Fruit fly (Drosophila melanogaster) whole organism, prepupa: ENCODE results near the gene chinmo.

Source experiments
- Blimp-1 ChIP-seq: fragments of 200-800 bp; sonication (Bioruptor generic); optimal IDR thresholded peaks from 3 replicates; lab custom pipeline; 2017; ENCODE audit warnings: missing biosample characterization, missing genetic modification characterization, mild to moderate bottlenecking, moderate library complexity, missing genetic modification reagents
- CG10631 ChIP-seq: fragments of 200-800 bp; sonication (Bioruptor generic); optimal IDR thresholded peaks from 2 replicates; lab custom pipeline; 2016; ENCODE audit warnings: missing biosample characterization, missing genetic modification characterization
- CG11294 ChIP-seq: fragments of 200-800 bp; sonication (Bioruptor generic); IDR thresholded peaks from 2 replicates; pipeline ENCODE4 v1.3.6; 2022; ENCODE audit warnings: missing biosample characterization, missing genetic modification characterization
- CG11762 ChIP-seq: fragments of 200-800 bp; sonication (Bioruptor generic); optimal IDR thresholded peaks from 3 replicates; lab custom pipeline; 2016; ENCODE audit warnings: missing biosample characterization, missing genetic modification characterization; ENCODE audit not compliant: insufficient read depth
- CG11902 ChIP-seq: fragments of 200-800 bp; sonication (Bioruptor generic); optimal IDR thresholded peaks from 3 replicates; lab custom pipeline; 2016; ENCODE audit warnings: missing biosample characterization, missing genetic modification characterization
- CG15336 ChIP-seq: fragments of 200-800 bp; sonication (Bioruptor generic); IDR thresholded peaks from 2 replicates; pipeline ENCODE4 v1.3.6; 2022; ENCODE audit warnings: missing biosample characterization, missing genetic modification characterization
- CG1621 ChIP-seq: fragments of 200-800 bp; sonication (Bioruptor generic); optimal IDR thresholded peaks from 3 replicates; lab custom pipeline; 2018; ENCODE audit warnings: missing biosample characterization, mild to moderate bottlenecking, missing genetic modification characterization
- CG16779 ChIP-seq: fragments of 200-800 bp; sonication (Bioruptor generic); optimal IDR thresholded peaks from 3 replicates; lab custom pipeline; 2017; ENCODE audit warnings: missing biosample characterization, mild to moderate bottlenecking, missing genetic modification characterization
- CG3032 ChIP-seq: fragments of 200-800 bp; optimal IDR thresholded peaks from 2 replicates; lab custom pipeline; 2019; ENCODE audit warnings: missing biosample characterization, mild to moderate bottlenecking, missing genetic modification characterization, moderate library complexity
- CG34406 ChIP-seq: fragments of 200-800 bp; sonication (Bioruptor generic); optimal IDR thresholded peaks from 3 replicates; lab custom pipeline; 2016; ENCODE audit warnings: missing biosample characterization, missing genetic modification characterization
- CG3919 ChIP-seq: fragments of 200-800 bp; sonication (Bioruptor generic); optimal IDR thresholded peaks from 3 replicates; lab custom pipeline; 2016; ENCODE audit warnings: missing biosample characterization, missing genetic modification characterization
- CG4318 ChIP-seq: fragments of 200-800 bp; sonication (Bioruptor generic); optimal IDR thresholded peaks from 3 replicates; lab custom pipeline; 2017; ENCODE audit warnings: missing biosample characterization, mild to moderate bottlenecking, missing genetic modification characterization
- CG6163 ChIP-seq: fragments of 200-800 bp; sonication (Bioruptor generic); IDR thresholded peaks from 3 replicates; pipeline ENCODE4 v1.3.6; 2022; ENCODE audit warnings: missing biosample characterization, missing genetic modification characterization
- CG6792 ChIP-seq: fragments of 200-800 bp; sonication (Bioruptor generic); optimal IDR thresholded peaks from 3 replicates; lab custom pipeline; 2016; ENCODE audit warnings: missing biosample characterization, missing genetic modification characterization
- CG6808 ChIP-seq: fragments of 200-800 bp; sonication (Bioruptor generic); optimal IDR thresholded peaks from 3 replicates; lab custom pipeline; 2017; ENCODE audit warnings: missing biosample characterization, missing genetic modification characterization, mild to moderate bottlenecking, moderate library complexity, missing genetic modification reagents
- CG7368 ChIP-seq: fragments of 200-800 bp; sonication (Bioruptor generic); optimal IDR thresholded peaks from 3 replicates; lab custom pipeline; 2016; ENCODE audit warnings: missing biosample characterization, missing genetic modification characterization
- CG8119 ChIP-seq: fragments of 200-800 bp; sonication (Bioruptor generic); IDR thresholded peaks from 3 replicates; pipeline ENCODE4 v1.3.6; 2022; ENCODE audit warnings: missing biosample characterization, missing genetic modification characterization
- CG8319 ChIP-seq: fragments of 200-800 bp; sonication (Bioruptor generic); optimal IDR thresholded peaks from 3 replicates; lab custom pipeline; 2016; ENCODE audit warnings: missing biosample characterization, missing genetic modification characterization
- CG8632 ChIP-seq: fragments of 200-800 bp; sonication (Bioruptor generic); optimal IDR thresholded peaks from 3 replicates; lab custom pipeline; 2016; ENCODE audit warnings: missing biosample characterization, missing genetic modification characterization
- CG9139 ChIP-seq: fragments of 200-800 bp; sonication (Bioruptor generic); optimal IDR thresholded peaks from 3 replicates; lab custom pipeline; 2017; ENCODE audit warnings: missing biosample characterization, mild to moderate bottlenecking, missing genetic modification characterization
- Eip75B ChIP-seq: fragments of 200-800 bp; sonication (Bioruptor generic); optimal IDR thresholded peaks from 3 replicates; lab custom pipeline; 2016; ENCODE audit warnings: missing biosample characterization, missing genetic modification characterization
- Eip78C ChIP-seq: fragments of 200-800 bp; sonication (Bioruptor generic); peaks from one replicate; lab custom pipeline; 2016; ENCODE audit warnings: missing biosample characterization, missing genetic modification characterization
- Eip93F ChIP-seq: fragments of 200-800 bp; sonication (Bioruptor generic); optimal IDR thresholded peaks from 2 replicates; lab custom pipeline; 2016; ENCODE audit warnings: missing biosample characterization, mild to moderate bottlenecking, missing genetic modification characterization
- Ets21C ChIP-seq: fragments of 200-800 bp; sonication (Bioruptor generic); optimal IDR thresholded peaks from 3 replicates; lab custom pipeline; 2016; ENCODE audit warnings: missing biosample characterization, missing genetic modification characterization
- Gug ChIP-seq: fragments of 200-800 bp; sonication (Bioruptor generic); IDR thresholded peaks from 2 replicates; pipeline ENCODE4 v1.3.6; 2022; ENCODE audit warnings: missing biosample characterization, missing genetic modification characterization
- Hr4 ChIP-seq: fragments of 200-800 bp; sonication (Bioruptor generic); optimal IDR thresholded peaks from 3 replicates; lab custom pipeline; 2016; ENCODE audit warnings: missing biosample characterization, missing genetic modification characterization
- Lpt ChIP-seq: fragments of 200-800 bp; sonication (Bioruptor generic); optimal IDR thresholded peaks from 3 replicates; lab custom pipeline; 2016; ENCODE audit warnings: missing biosample characterization, missing genetic modification characterization
- Met ChIP-seq: fragments of 200-800 bp; sonication (Bioruptor generic); optimal IDR thresholded peaks from 3 replicates; lab custom pipeline; 2016; ENCODE audit warnings: missing biosample characterization, missing genetic modification characterization
- Smox ChIP-seq: fragments of 200-800 bp; sonication (Bioruptor generic); optimal IDR thresholded peaks from 3 replicates; lab custom pipeline; 2016; ENCODE audit warnings: missing biosample characterization, missing genetic modification characterization
- Sox102F ChIP-seq: fragments of 200-800 bp; sonication (Bioruptor generic); optimal IDR thresholded peaks from 2 replicates; lab custom pipeline; 2016; ENCODE audit warnings: missing biosample characterization, mild to moderate bottlenecking, missing genetic modification characterization
- Sox14 ChIP-seq: fragments of 200-800 bp; sonication (Bioruptor generic); optimal IDR thresholded peaks from 3 replicates; lab custom pipeline; 2016; ENCODE audit warnings: missing biosample characterization, missing genetic modification characterization
- Sox15 ChIP-seq: fragments of 200-800 bp; sonication (Bioruptor generic); optimal IDR thresholded peaks from 3 replicates; lab custom pipeline; 2016; ENCODE audit warnings: missing biosample characterization, missing genetic modification characterization
- achi ChIP-seq: fragments of 200-800 bp; sonication (Bioruptor generic); optimal IDR thresholded peaks from 3 replicates; lab custom pipeline; 2016; ENCODE audit warnings: missing biosample characterization, missing genetic modification characterization
- acj6 ChIP-seq: fragments of 200-800 bp; sonication (Bioruptor generic); optimal IDR thresholded peaks from 3 replicates; lab custom pipeline; 2016; ENCODE audit warnings: missing biosample characterization, missing genetic modification characterization
- dsx ChIP-seq: fragments of 200-800 bp; optimal IDR thresholded peaks from 3 replicates; lab custom pipeline; 2019; ENCODE audit warnings: missing biosample characterization, mild to moderate bottlenecking, missing genetic modification characterization, moderate library complexity; ENCODE audit not compliant: poor library complexity, severe bottlenecking
- eg ChIP-seq: fragments of 200-800 bp; sonication (Bioruptor generic); IDR thresholded peaks from 3 replicates; pipeline ENCODE4 v1.3.6; 2022; ENCODE audit warnings: missing biosample characterization, missing genetic modification characterization
- esn ChIP-seq: fragments of 200-800 bp; sonication (Bioruptor generic); optimal IDR thresholded peaks from 2 replicates; lab custom pipeline; 2016; ENCODE audit warnings: missing biosample characterization, mild to moderate bottlenecking, missing genetic modification characterization, moderate library complexity
- fkh ChIP-seq: fragments of 200-800 bp; sonication (Bioruptor generic); optimal IDR thresholded peaks from 3 replicates; lab custom pipeline; 2017; ENCODE audit warnings: missing biosample characterization, mild to moderate bottlenecking, missing genetic modification characterization, moderate library complexity
- net ChIP-seq: fragments of 200-800 bp; sonication (Bioruptor generic); optimal IDR thresholded peaks from 3 replicates; lab custom pipeline; 2016; ENCODE audit warnings: missing biosample characterization, missing genetic modification characterization
- pdm3 ChIP-seq: fragments of 200-800 bp; sonication (Bioruptor generic); optimal IDR thresholded peaks from 3 replicates; lab custom pipeline; 2016; ENCODE audit warnings: missing biosample characterization, missing genetic modification characterization
- spab ChIP-seq: fragments of 200-800 bp; sonication (Bioruptor generic); optimal IDR thresholded peaks from 2 replicates; lab custom pipeline; 2017; ENCODE audit warnings: missing biosample characterization, mild to moderate bottlenecking, missing genetic modification characterization, missing genetic modification reagents
- ss ChIP-seq, 2 experiments: fragments of 200-800 bp; sonication (Bioruptor generic); optimal IDR thresholded peaks; 2 replicates in 1 of 2; 3 replicates in 1 of 2; lab custom pipeline; 2017 to 2018; ENCODE audit warnings: mild to moderate bottlenecking in 2 of 2, missing biosample characterization in 2 of 2, missing genetic modification characterization in 2 of 2, moderate library complexity in 1 of 2
- svp ChIP-seq: fragments of 200-800 bp; sonication (Bioruptor generic); peaks from one replicate; lab custom pipeline; 2016; ENCODE audit warnings: missing biosample characterization, missing genetic modification characterization
- vri ChIP-seq: fragments of 200-800 bp; sonication (Bioruptor generic); optimal IDR thresholded peaks from 3 replicates; lab custom pipeline; 2016; ENCODE audit warnings: missing biosample characterization, mild to moderate bottlenecking, missing genetic modification characterization

Gene chinmo

dm6 chr2L:1724592-1724940 is 73.5 kb downstream of the chinmo start:
- TF ChIP-seq Eip75B (GFP tag; lab: Kevin White, UChicago) (no peak), CG6163 (GFP tag; lab: Robert Waterston, UW) (no peak), Lpt (GFP tag; lab: Kevin White, UChicago) (no peak), CG16779 (no peak), CG6792 (GFP tag; lab: Kevin White, UChicago) (no peak), CG1621 (no peak), spab (GFP tag; lab: Kevin White, UChicago) (no peak), CG3919 (GFP tag; lab: Kevin White, UChicago) (no peak), Sox14 (no peak), achi (GFP tag; lab: Kevin White, UChicago) (no peak), CG4318 (GFP tag; lab: Kevin White, UChicago) (no peak), Hr4 (GFP tag; lab: Kevin White, UChicago) (no peak), CG15336 (GFP tag; lab: Robert Waterston, UW) (no peak), Smox (no peak), CG34406 (GFP tag; lab: Kevin White, UChicago) (no peak), CG10631 (GFP tag; lab: Kevin White, UChicago) (no peak), svp (no peak), CG9139 (GFP tag; lab: Kevin White, UChicago) (no peak), CG7368 (GFP tag; lab: Kevin White, UChicago) (no peak)

- TF ChIP-seq CG34406 (GFP tag; lab: Kevin White, UChicago) = no peak
- peak; percentile 96 for TF ChIP-seq spab (GFP tag; lab: Kevin White, UChicago)
These were observed 76.2 kb downstream of the chinmo start for dm6 chr2L:1727162-1727825.

dm6 chr2L:1727826-1728619 is 77.0 kb downstream of the chinmo start:
- TF ChIP-seq CG1621 = peak; percentile 95
- TF ChIP-seq dsx (GFP tag; lab: Kevin White, UChicago) = peak; percentile 98
- peak; percentile 96 for TF ChIP-seq CG7368 (GFP tag; lab: Kevin White, UChicago)
- TF ChIP-seq Sox14 = peak; percentile 97
- peak; percentile 92 for TF ChIP-seq Ets21C
- TF ChIP-seq CG8632 = peak; percentile 99
- TF ChIP-seq vri = peak; percentile 95
- peak; percentile 98 for TF ChIP-seq CG15336 (GFP tag; lab: Robert Waterston, UW)
- peak; percentile 93 for TF ChIP-seq CG11762 (GFP tag; lab: Kevin White, UChicago)
- peak; percentile 96 for TF ChIP-seq eg
- peak; percentile 97 for TF ChIP-seq CG3032 (tag; lab: Kevin White, UChicago)
- TF ChIP-seq Gug = peak; percentile 96
- TF ChIP-seq achi (GFP tag; lab: Kevin White, UChicago) = peak; percentile 99
- peak; percentile 94 for TF ChIP-seq fkh (GFP tag; lab: Kevin White, UChicago)
- TF ChIP-seq Eip93F = peak; percentile 96
- TF ChIP-seq CG3919 (GFP tag; lab: Kevin White, UChicago) = peak; percentile 98
- TF ChIP-seq Met = peak; percentile 99
- TF ChIP-seq Blimp-1 (GFP tag; lab: Kevin White, UChicago) = peak; percentile 97
- peak; percentile 99 for TF ChIP-seq CG10631 (GFP tag; lab: Kevin White, UChicago)
- peak; percentile 94 for TF ChIP-seq CG11902 (GFP tag; lab: Kevin White, UChicago)
- peak; percentile 99 for TF ChIP-seq ss (GFP tag; optimal IDR thresholded peaks at IDR 0.05; lab: Kevin White, UChicago)
- TF ChIP-seq Sox15 = peak; percentile 95
- peak; percentile 96 for TF ChIP-seq CG11294 (GFP tag; lab: Robert Waterston, UW)
- peak; percentile 94 for TF ChIP-seq CG8319 (GFP tag; lab: Kevin White, UChicago)
- TF ChIP-seq svp = peak; percentile 99
- TF ChIP-seq Hr4 (GFP tag; lab: Kevin White, UChicago) = peak; percentile 97
- peak; percentile 96 for TF ChIP-seq pdm3
- peak; percentile 99 for TF ChIP-seq Eip78C (GFP tag; lab: Kevin White, UChicago)
- TF ChIP-seq esn = peak; percentile 99
- peak; percentile 98 for TF ChIP-seq Sox102F (GFP tag; lab: Kevin White, UChicago)
- peak; percentile 96 for TF ChIP-seq net (GFP tag; lab: Kevin White, UChicago)
- TF ChIP-seq CG8119 (GFP tag; lab: Robert Waterston, UW) = peak; percentile 98
- peak; percentile 98 for TF ChIP-seq acj6
- peak; percentile 98 for TF ChIP-seq CG6808 (GFP tag; lab: Kevin White, UChicago)
